Worm (Caenorhabditis elegans): Measurements from ENCODE around the gene ins-16.

ins-16 gene

DNA sequence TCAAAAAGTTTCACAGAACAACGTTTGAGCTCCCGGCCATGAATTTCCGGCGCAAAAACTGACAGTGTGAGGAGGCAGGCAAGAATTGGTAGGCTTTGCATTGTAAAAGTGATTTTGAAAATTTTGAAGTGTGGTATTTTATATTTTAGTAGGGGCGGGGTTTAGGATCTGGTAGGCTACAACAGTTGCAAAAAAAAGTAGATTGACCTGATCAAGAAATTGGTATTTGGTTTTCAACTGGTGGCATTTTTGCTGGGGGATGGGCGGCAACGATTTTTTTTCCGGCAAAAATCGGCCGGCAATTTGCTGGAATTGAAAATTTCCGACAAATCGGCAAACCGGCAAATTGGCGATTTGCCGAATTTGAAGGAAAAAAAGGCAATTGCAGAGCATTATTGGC is at the start of gene ins-16:
Gene ins-16, minus strand, starts transcription at position 101 of the 400 bp plus-strand sequence.
- TF ChIP-seq F26F4.8 (GFP tag; conservative IDR thresholded peaks at IDR 0.05) (0 out of 2 replicates have a peak, but pooled peaks have one; percentile 22), snpc-1.2 (GFP tag; IDR thresholded peaks at IDR 0.05) (no peak), lin-39 (tag; optimal IDR thresholded peaks at IDR 0.05) (no peak), aha-1 (tag) (peak; percentile 33)

ce11 chrIII:2110249-2110648 is 49.5 kb upstream of the ins-16 start, which contains the start of gene Y48G9A.7:
TSS of gene Y48G9A.7 (plus strand) at chrIII:2110549.
- TF ChIP-seq set-16 (GFP tag; IDR thresholded peaks at IDR 0.05) (no peak), Y105C5A.15 (GFP tag; IDR thresholded peaks at IDR 0.05) (no peak), fkh-10 (GFP tag; optimal IDR thresholded peaks at IDR 0.05) (no peak), F26F4.8 (GFP tag; conservative IDR thresholded peaks at IDR 0.05) (no peak), nhr-48 (tag; optimal IDR thresholded peaks at IDR 0.05) (no peak), daf-19 (GFP tag; conservative IDR thresholded peaks at IDR 0.05) (no peak), R02D3.7 (tag; optimal IDR thresholded peaks at IDR 0.05) (no peak), zip-2 (tag; optimal IDR thresholded peaks at IDR 0.05) (no peak), nhr-41 (GFP tag; IDR thresholded peaks at IDR 0.05) (no peak), unc-39 (tag; optimal IDR thresholded peaks at IDR 0.05) (no peak), nhr-6 (tag; optimal IDR thresholded peaks at IDR 0.05) (no peak), dve-1 (tag; optimal IDR thresholded peaks at IDR 0.05; ENCODE audit: insufficient read depth) (no peak), Y5F2A.4 (GFP tag; optimal IDR thresholded peaks at IDR 0.05) (no peak), F37D6.2 (tag; optimal IDR thresholded peaks at IDR 0.05) (no peak), tag-97 (GFP tag; IDR thresholded peaks at IDR 0.05) (no peak), ztf-11 (tag; optimal IDR thresholded peaks at IDR 0.05) (no peak), mxl-2 (GFP tag; conservative IDR thresholded peaks at IDR 0.05) (no peak), F49E8.2 (tag; optimal IDR thresholded peaks at IDR 0.05; ENCODE audit: borderline replicate concordance) (no peak)

DNA sequence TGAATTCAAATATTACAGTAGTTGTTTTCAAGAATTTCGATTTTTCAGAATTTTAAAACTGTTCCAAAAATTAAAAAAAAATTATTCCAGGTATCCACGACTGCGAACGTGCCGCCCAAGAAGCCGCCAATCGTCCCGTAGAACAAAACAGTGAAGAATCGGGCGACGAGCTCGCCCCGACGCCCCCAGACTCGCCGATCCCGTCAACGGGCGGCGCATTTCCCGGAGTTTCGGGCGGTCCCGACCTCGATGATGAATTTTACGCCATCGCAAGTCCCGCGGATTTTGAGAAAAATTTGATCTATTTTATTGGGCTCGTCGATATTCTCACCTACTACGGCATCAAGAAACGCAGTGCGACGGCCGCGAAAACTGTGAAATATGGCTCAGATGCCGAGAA is 45.2 kb upstream of the ins-16 start:
- TF ChIP-seq D1046.2 (GFP tag; IDR thresholded peaks at IDR 0.05): 0 out of 2 replicates have a peak, but pooled peaks have one; percentile 49
- TF ChIP-seq daf-19 (GFP tag; conservative IDR thresholded peaks at IDR 0.05): no peak
- no peak for TF ChIP-seq ama-1 (optimal IDR thresholded peaks at IDR 0.05)
- TF ChIP-seq set-16 (GFP tag; IDR thresholded peaks at IDR 0.05): peak; percentile 79
- TF ChIP-seq ceh-62 (tag; optimal IDR thresholded peaks at IDR 0.05): no peak
- no peak for TF ChIP-seq dve-1 (tag; optimal IDR thresholded peaks at IDR 0.05; ENCODE audit: insufficient read depth)
- no peak for TF ChIP-seq ZK546.5 (tag; optimal IDR thresholded peaks at IDR 0.05)
- TF ChIP-seq aha-1 (tag): peak; percentile 75

- TF ChIP-seq unc-130 (GFP tag; optimal IDR thresholded peaks at IDR 0.05): peak; percentile 30
- TF ChIP-seq unc-39 (tag; optimal IDR thresholded peaks at IDR 0.05): no peak
- peak; percentile 43 for TF ChIP-seq mes-2 (tag; optimal IDR thresholded peaks at IDR 0.05; ENCODE audit: poor library complexity, severe bottlenecking)
- TF ChIP-seq F49E8.2 (tag; optimal IDR thresholded peaks at IDR 0.05; ENCODE audit: borderline replicate concordance): peak; percentile 67
- no peak for TF ChIP-seq ZK337.2 (GFP tag; IDR thresholded peaks at IDR 0.05)
- TF ChIP-seq lsy-2 (tag; optimal IDR thresholded peaks at IDR 0.05): peak in 1 of 2 experiments; percentile 49
- TF ChIP-seq lin-38 (GFP tag; IDR thresholded peaks at IDR 0.05): peak; percentile 57
Measured at ce11 chrIII:2101895-2102345, 41.2 kb upstream of the ins-16 start, which contains the start of gene ppk-2. TSS of gene ppk-2 (plus strand) at chrIII:2102295.

DNA sequence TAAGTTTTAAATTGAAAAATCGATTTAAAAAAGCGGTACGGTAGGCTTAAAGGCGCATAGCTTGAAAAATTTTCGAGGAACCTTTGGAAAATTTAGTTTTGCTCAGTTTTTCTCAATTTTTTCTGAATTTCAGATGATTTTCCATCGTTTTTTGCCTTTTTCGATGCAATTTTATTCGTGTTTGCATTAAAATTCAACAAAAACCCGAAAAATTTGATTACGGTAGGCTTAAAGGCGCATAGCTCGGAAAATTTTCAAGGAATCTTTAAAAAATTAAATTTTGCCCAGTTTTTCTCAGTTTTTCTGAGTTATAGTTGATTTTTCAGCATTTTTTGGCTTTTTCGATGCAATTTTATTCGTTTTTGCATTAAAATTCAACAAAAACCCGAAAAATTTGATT is 40.6 kb upstream of the ins-16 start:
- TF ChIP-seq lin-15B (tag; optimal IDR thresholded peaks at IDR 0.05) (no peak), lin-39 (tag; optimal IDR thresholded peaks at IDR 0.05) (no peak), spr-1 (tag; optimal IDR thresholded peaks at IDR 0.05) (no peak), ceh-20 (GFP tag; IDR thresholded peaks at IDR 0.05) (no peak), nhr-25 (tag; optimal IDR thresholded peaks at IDR 0.05; ENCODE audit: borderline replicate concordance, insufficient read depth) (no peak), ceh-82 (tag; optimal IDR thresholded peaks at IDR 0.05) (no peak), unc-62 (GFP tag; optimal IDR thresholded peaks at IDR 0.05 in 1 of 2) (no peak), unc-62 (tag; optimal IDR thresholded peaks at IDR 0.05) (no peak), ztf-11 (tag; optimal IDR thresholded peaks at IDR 0.05) (no peak), set-16 (GFP tag; IDR thresholded peaks at IDR 0.05) (no peak), hif-1 (tag; optimal IDR thresholded peaks at IDR 0.05) (no peak), mdl-1 (tag; optimal IDR thresholded peaks at IDR 0.05) (no peak), F37D6.2 (tag; optimal IDR thresholded peaks at IDR 0.05) (no peak), nhr-48 (tag; optimal IDR thresholded peaks at IDR 0.05) (no peak), gei-8 (GFP tag; optimal IDR thresholded peaks at IDR 0.05) (no peak), ctbp-1 (GFP tag; IDR thresholded peaks at IDR 0.05) (no peak), F26F4.8 (GFP tag; conservative IDR thresholded peaks at IDR 0.05) (no peak), Y75B8A.6 (GFP tag; IDR thresholded peaks at IDR 0.05) (no peak), lin-29 (GFP tag; IDR thresholded peaks at IDR 0.05) (no peak), ZK337.2 (GFP tag; IDR thresholded peaks at IDR 0.05) (no peak)

All from whole organism, L4 larva.